Fruit fly (Drosophila melanogaster) whole organism, embryonic: Measurements from ENCODE around the gene alphaTub84B.

Source experiments
- Bgb ChIP-seq: fragments of 200-800 bp; sonication (Bioruptor generic); IDR thresholded peaks from 2 replicates; pipeline ENCODE4 v1.3.6; 2022; ENCODE audit warnings: missing biosample characterization, missing genetic modification characterization; ENCODE audit not compliant: partially characterized antibody
- CG10209 ChIP-seq: fragments of 200-800 bp; sonication (Bioruptor generic); optimal IDR thresholded peaks from 3 replicates; lab custom pipeline; 2017; ENCODE audit warnings: missing biosample characterization, mild to moderate bottlenecking, missing genetic modification characterization, missing genetic modification reagents
- CG10565 ChIP-seq: fragments of 200-800 bp; sonication (Bioruptor generic); optimal IDR thresholded peaks from 3 replicates; lab custom pipeline; 2016; ENCODE audit warnings: missing biosample characterization, mild to moderate bottlenecking, missing genetic modification characterization
- CG1603 ChIP-seq: fragments of 200-800 bp; sonication (Bioruptor generic); optimal IDR thresholded peaks from 2 replicates; lab custom pipeline; 2019; ENCODE audit warnings: missing biosample characterization, mild to moderate bottlenecking, missing genetic modification characterization, moderate library complexity
- CG16779 ChIP-seq: fragments of 200-800 bp; sonication (Bioruptor generic); IDR thresholded peaks from 2 replicates; pipeline ENCODE4 v1.3.6; 2022; ENCODE audit warnings: missing biosample characterization, missing genetic modification characterization
- CG16813 ChIP-seq: fragments of 200-800 bp; sonication (Bioruptor generic); IDR thresholded peaks from 3 replicates; pipeline ENCODE4 v1.3.6; 2022; ENCODE audit warnings: missing biosample characterization, missing genetic modification characterization; ENCODE audit not compliant: partially characterized antibody
- CG17361 ChIP-seq: fragments of 200-800 bp; sonication (Bioruptor generic); IDR thresholded peaks from 3 replicates; pipeline ENCODE4 v1.3.6; 2022; ENCODE audit warnings: missing biosample characterization, missing genetic modification characterization
- CG18262 ChIP-seq: fragments of 200-800 bp; optimal IDR thresholded peaks from 3 replicates; lab custom pipeline; 2019; ENCODE audit warnings: missing biosample characterization, mild to moderate bottlenecking, missing genetic modification characterization, moderate library complexity
- CG2199 ChIP-seq: fragments of 200-800 bp; sonication (Bioruptor generic); IDR thresholded peaks from 3 replicates; pipeline ENCODE4 v1.3.6; 2022; ENCODE audit warnings: missing biosample characterization, missing genetic modification characterization
- CG31224 ChIP-seq: fragments of 200-800 bp; sonication (Bioruptor generic); IDR thresholded peaks from 2 replicates; pipeline ENCODE4 v1.3.6; 2022; ENCODE audit warnings: missing biosample characterization, missing genetic modification characterization
- CG42726 ChIP-seq: fragments of 200-800 bp; sonication (Bioruptor generic); IDR thresholded peaks from 2 replicates; pipeline ENCODE4 v1.3.6; 2022; ENCODE audit warnings: missing biosample characterization, missing genetic modification characterization; ENCODE audit not compliant: partially characterized antibody
- CG4360 ChIP-seq: fragments of 200-800 bp; sonication (Bioruptor generic); IDR thresholded peaks from 2 replicates; pipeline ENCODE4 v1.3.6; 2022; ENCODE audit warnings: missing biosample characterization, missing genetic modification characterization
- CG4424 ChIP-seq: fragments of 200-800 bp; sonication (Bioruptor generic); optimal IDR thresholded peaks from 3 replicates; lab custom pipeline; 2016; ENCODE audit warnings: missing biosample characterization, missing genetic modification characterization
- CG7357 ChIP-seq: fragments of 200-800 bp; sonication (Bioruptor generic); IDR thresholded peaks from 3 replicates; pipeline ENCODE4 v1.3.6; 2022; ENCODE audit warnings: missing biosample characterization, missing genetic modification characterization
- CG7963 ChIP-seq: fragments of 200-800 bp; sonication (Bioruptor generic); IDR thresholded peaks from 3 replicates; pipeline ENCODE4 v1.3.6; 2022; ENCODE audit warnings: missing biosample characterization, missing genetic modification characterization; ENCODE audit not compliant: partially characterized antibody
- CG8281 ChIP-seq: fragments of 200-800 bp; sonication (Bioruptor generic); optimal IDR thresholded peaks from 2 replicates; lab custom pipeline; 2018; ENCODE audit warnings: missing biosample characterization, mild to moderate bottlenecking, missing genetic modification characterization, moderate library complexity
- CkIIα-i1 ChIP-seq: fragments of 200-800 bp; sonication (Bioruptor generic); IDR thresholded peaks from 2 replicates; pipeline ENCODE4 v1.3.6; 2022; ENCODE audit warnings: missing biosample characterization, missing genetic modification characterization
- Deaf1 ChIP-seq: fragments of 200-800 bp; optimal IDR thresholded peaks from 3 replicates; lab custom pipeline; 2019; ENCODE audit warnings: missing biosample characterization, mild to moderate bottlenecking, missing genetic modification characterization, moderate library complexity
- Doc3 ChIP-seq: fragments of 200-800 bp; sonication (Bioruptor generic); IDR thresholded peaks from 3 replicates; pipeline ENCODE4 v1.3.6; 2022; ENCODE audit warnings: missing biosample characterization, missing genetic modification characterization; ENCODE audit not compliant: partially characterized antibody
- E2f1 ChIP-seq: fragments of 200-800 bp; sonication (Bioruptor generic); IDR thresholded peaks from 2 replicates; pipeline ENCODE4 v1.3.6; 2022; ENCODE audit warnings: missing biosample characterization, missing genetic modification characterization
- GATAe ChIP-seq: fragments of 200-800 bp; sonication (Bioruptor generic); conservative IDR thresholded peaks from 2 replicates; pipeline ENCODE4 v1.3.6; 2022; ENCODE audit warnings: missing biosample characterization, missing genetic modification characterization
- HHEX ChIP-seq: fragments of 200-800 bp; sonication (Bioruptor generic); optimal IDR thresholded peaks from 3 replicates; lab custom pipeline; 2017; ENCODE audit warnings: missing biosample characterization, mild to moderate bottlenecking, missing genetic modification characterization, missing genetic modification reagents
- HLHmδ ChIP-seq: fragments of 200-800 bp; sonication (Bioruptor generic); optimal IDR thresholded peaks from 2 replicates; lab custom pipeline; 2018; ENCODE audit warnings: missing biosample characterization, mild to moderate bottlenecking, missing genetic modification characterization, moderate library complexity
- Hmr ChIP-seq: fragments of 200-800 bp; sonication (Bioruptor generic); optimal IDR thresholded peaks from 3 replicates; lab custom pipeline; 2017; ENCODE audit warnings: mild to moderate bottlenecking, missing biosample characterization, missing genetic modification reagents, missing genetic modification characterization
- Hr39 ChIP-seq: fragments of >200 bp; optimal IDR thresholded peaks from 2 replicates; lab custom pipeline; 2017
- Hr78 ChIP-seq, 2 experiments: fragments of 200-800 bp in 1 of 2; fragments of >200 bp in 1 of 2; sonication (Bioruptor generic) in 1 of 2; optimal IDR thresholded peaks; 2 replicates each; lab custom pipeline; 2017 to 2019; ENCODE audit warnings: missing biosample characterization in 2 of 2, missing genetic modification characterization in 2 of 2, mild to moderate bottlenecking in 1 of 2, moderate library complexity in 1 of 2
- NFAT ChIP-seq: fragments of 200-800 bp; sonication (Bioruptor generic); IDR thresholded peaks from 2 replicates; pipeline ENCODE4 v1.3.6; 2022; ENCODE audit warnings: missing biosample characterization, missing genetic modification characterization
- NK7.1 ChIP-seq: fragments of 200-800 bp; sonication (Bioruptor generic); optimal IDR thresholded peaks from 3 replicates; lab custom pipeline; 2016; ENCODE audit warnings: missing biosample characterization, missing genetic modification characterization
- Six4 ChIP-seq: fragments of 200-800 bp; sonication (Bioruptor generic); optimal IDR thresholded peaks from 2 replicates; lab custom pipeline; 2016; ENCODE audit warnings: missing biosample characterization, missing genetic modification characterization
- Xrp1 ChIP-seq: fragments of 200-800 bp; sonication (Bioruptor generic); IDR thresholded peaks from 2 replicates; pipeline ENCODE4 v1.3.6; 2022; ENCODE audit warnings: missing biosample characterization, missing genetic modification characterization
- ac ChIP-seq: fragments of 200-800 bp; sonication (Bioruptor generic); optimal IDR thresholded peaks from 3 replicates; lab custom pipeline; 2017; ENCODE audit warnings: missing biosample characterization, mild to moderate bottlenecking, missing genetic modification characterization
- ara ChIP-seq: fragments of 200-800 bp; sonication (Bioruptor generic); IDR thresholded peaks from 2 replicates; pipeline ENCODE4 v1.3.6; 2022; ENCODE audit warnings: missing biosample characterization, missing genetic modification characterization
- ato ChIP-seq: fragments of 200-800 bp; sonication (Bioruptor generic); IDR thresholded peaks from 2 replicates; pipeline ENCODE4 v1.3.6; 2022; ENCODE audit warnings: missing biosample characterization, missing genetic modification characterization; ENCODE audit not compliant: partially characterized antibody
- chif ChIP-seq, 2 experiments: fragments of 200-800 bp; sonication (Bioruptor generic); optimal IDR thresholded peaks; 3 replicates each; lab custom pipeline; 2016; ENCODE audit warnings: missing biosample characterization in 2 of 2, missing genetic modification characterization in 2 of 2
- dysf ChIP-seq: fragments of 200-800 bp; sonication (Bioruptor generic); IDR thresholded peaks from 3 replicates; pipeline ENCODE4 v1.3.6; 2022; ENCODE audit warnings: missing biosample characterization, missing genetic modification characterization
- gsb-n ChIP-seq: fragments of 200-800 bp; sonication (Bioruptor generic); optimal IDR thresholded peaks from 3 replicates; lab custom pipeline; 2018; ENCODE audit warnings: missing biosample characterization, mild to moderate bottlenecking, missing genetic modification characterization
- gt ChIP-seq: fragments of 200-800 bp; sonication (Bioruptor generic); IDR thresholded peaks from 2 replicates; pipeline ENCODE4 v1.3.6; 2022; ENCODE audit warnings: missing biosample characterization, missing genetic modification characterization
- hth ChIP-seq: fragments of >200 bp; optimal IDR thresholded peaks from 2 replicates; lab custom pipeline; 2017; ENCODE audit warnings: inconsistent platforms
- insv ChIP-seq, 2 experiments: fragments of 200-800 bp; sonication (Bioruptor generic); optimal IDR thresholded peaks; 3 replicates each; lab custom pipeline; 2016 to 2018; ENCODE audit warnings: missing biosample characterization in 2 of 2, missing genetic modification characterization in 2 of 2
- nerfin-1 ChIP-seq: fragments of 200-800 bp; sonication (Bioruptor generic); optimal IDR thresholded peaks from 3 replicates; lab custom pipeline; 2019; ENCODE audit warnings: missing biosample characterization, mild to moderate bottlenecking, missing genetic modification characterization, moderate library complexity
- onecut ChIP-seq: fragments of 200-800 bp; sonication (Bioruptor generic); IDR thresholded peaks from 2 replicates; pipeline ENCODE4 v1.3.6; 2022; ENCODE audit warnings: missing biosample characterization, missing genetic modification characterization
- pb ChIP-seq: fragments of 200-800 bp; sonication (Bioruptor generic); optimal IDR thresholded peaks from 3 replicates; lab custom pipeline; 2016; ENCODE audit warnings: missing biosample characterization, missing genetic modification characterization
- pzg ChIP-seq: fragments of 200-800 bp; sonication (Bioruptor generic); optimal IDR thresholded peaks from 3 replicates; lab custom pipeline; 2018; ENCODE audit warnings: missing biosample characterization, mild to moderate bottlenecking, missing genetic modification characterization, moderate library complexity
- salm ChIP-seq: fragments of 200-800 bp; sonication (Bioruptor generic); optimal IDR thresholded peaks from 2 replicates; lab custom pipeline; 2018; ENCODE audit warnings: missing biosample characterization, mild to moderate bottlenecking, missing genetic modification characterization
- seq ChIP-seq: fragments of 200-800 bp; sonication (Bioruptor generic); IDR thresholded peaks from 2 replicates; pipeline ENCODE4 v1.3.6; 2022; ENCODE audit warnings: missing biosample characterization, missing genetic modification characterization
- sisA ChIP-seq: fragments of 200-800 bp; sonication (Bioruptor generic); IDR thresholded peaks from 2 replicates; pipeline ENCODE4 v1.3.6; 2022; ENCODE audit warnings: missing biosample characterization, missing genetic modification characterization
- sr ChIP-seq: fragments of 200-800 bp; sonication (Bioruptor generic); IDR thresholded peaks from 3 replicates; pipeline ENCODE4 v1.3.6; 2022; ENCODE audit warnings: missing biosample characterization, missing genetic modification characterization
- trh ChIP-seq: fragments of 200-800 bp; sonication (Bioruptor generic); optimal IDR thresholded peaks from 2 replicates; lab custom pipeline; 2016; ENCODE audit warnings: missing biosample characterization, missing genetic modification characterization
- tup ChIP-seq: fragments of 200-800 bp; sonication (Bioruptor generic); optimal IDR thresholded peaks from 2 replicates; lab custom pipeline; 2016; ENCODE audit warnings: missing biosample characterization, mild to moderate bottlenecking, missing genetic modification characterization, moderate library complexity
- twi ChIP-seq: fragments of 200-800 bp; optimal IDR thresholded peaks from 2 replicates; lab custom pipeline; 2019; ENCODE audit warnings: missing biosample characterization, mild to moderate bottlenecking, missing genetic modification characterization, moderate library complexity
- yki ChIP-seq: fragments of >200 bp; optimal IDR thresholded peaks from 3 replicates; lab custom pipeline; 2018
- zfh2 ChIP-seq: fragments of 200-800 bp; sonication (Bioruptor generic); optimal IDR thresholded peaks from 2 replicates; lab custom pipeline; 2016; ENCODE audit warnings: missing biosample characterization, missing genetic modification characterization

The alphaTub84B gene

DNA sequence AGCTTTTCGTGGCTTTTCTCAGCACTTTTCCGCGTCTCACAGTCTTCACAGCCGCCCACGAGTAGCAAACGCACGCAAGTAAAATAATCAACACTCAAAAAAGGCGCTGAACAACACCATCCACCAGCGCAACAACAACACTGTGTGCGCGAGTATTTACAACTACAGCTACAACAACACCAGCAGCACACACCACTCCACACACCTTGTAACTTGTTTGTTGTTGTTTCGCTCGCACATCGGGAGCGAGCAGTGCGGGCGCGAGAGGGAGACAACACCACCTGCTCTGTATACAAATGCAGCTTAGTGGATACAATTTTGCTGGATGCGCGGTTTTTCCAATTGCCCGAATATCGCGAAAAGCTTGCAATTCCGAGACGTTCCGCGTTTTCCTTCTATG lies 37.3 kb downstream of the alphaTub84B start (continued):
- TF ChIP-seq CG7963 = no peak
- TF ChIP-seq tup (GFP tag; lab: Kevin White, UChicago) = no peak
- no peak for TF ChIP-seq CG42726 (GFP tag; lab: Robert Waterston, UW)
- no peak for TF ChIP-seq CG16813 (GFP tag; lab: Robert Waterston, UW)
- no peak for TF ChIP-seq CG10209 (GFP tag; lab: Kevin White, UChicago)
- TF ChIP-seq CG2199 (GFP tag; lab: Robert Waterston, UW) = peak; percentile 66; the same call in 1 of the 3 replicates
- no peak for TF ChIP-seq gt (GFP tag; lab: Robert Waterston, UW)
- TF ChIP-seq CG31224 = no peak
- no peak for TF ChIP-seq E2f1 (GFP tag; lab: Robert Waterston, UW)
- TF ChIP-seq CG10565 (GFP tag; lab: Kevin White, UChicago) = no peak
- TF ChIP-seq CG4424 (GFP tag; lab: Kevin White, UChicago) = no peak
- no peak for TF ChIP-seq ato (GFP tag; lab: Robert Waterston, UW)
- TF ChIP-seq zfh2 (GFP tag; lab: Kevin White, UChicago) = no peak
- no peak for TF ChIP-seq NK7.1 (GFP tag; lab: Kevin White, UChicago)
- no peak for TF ChIP-seq ara (GFP tag; lab: Robert Waterston, UW)
- TF ChIP-seq CG4360 (GFP tag; lab: Robert Waterston, UW) = peak; percentile 100
- no peak for TF ChIP-seq CG8281 (tag; lab: Kevin White, UChicago)
- TF ChIP-seq CG17361 (GFP tag; lab: Robert Waterston, UW) = no peak
- TF ChIP-seq CkIIα-i1 (GFP tag; lab: Robert Waterston, UW) = no peak
- TF ChIP-seq ac = no peak
- TF ChIP-seq CG16779 = no peak
- TF ChIP-seq NFAT (GFP tag; lab: Robert Waterston, UW) = no peak
- TF ChIP-seq dysf (GFP tag; lab: Robert Waterston, UW) = no peak
- TF ChIP-seq CG7357 (GFP tag; lab: Robert Waterston, UW) = no peak
- TF ChIP-seq chif (GFP tag; optimal IDR thresholded peaks at IDR 0.05; lab: Kevin White, UChicago) = no peak
- no peak for TF ChIP-seq CG1603 (tag; lab: Kevin White, UChicago)
- TF ChIP-seq pzg = peak; percentile 27
- TF ChIP-seq Deaf1 (tag; lab: Kevin White, UChicago) = no peak
- TF ChIP-seq gsb-n = no peak
- TF ChIP-seq Hr39 = no peak
- no peak for TF ChIP-seq Xrp1 (GFP tag; lab: Robert Waterston, UW)
- TF ChIP-seq pb = no peak
- no peak for TF ChIP-seq onecut (GFP tag; lab: Robert Waterston, UW)
- TF ChIP-seq Doc3 (GFP tag; lab: Robert Waterston, UW) = no peak
- no peak for TF ChIP-seq Hr78 (GFP tag; optimal IDR thresholded peaks at IDR 0.05; lab: Kevin White, UChicago)
- TF ChIP-seq sr (GFP tag; lab: Robert Waterston, UW) = peak; percentile 84
- TF ChIP-seq sisA = no peak
- TF ChIP-seq twi (tag; lab: Kevin White, UChicago) = no peak
- no peak for TF ChIP-seq CG18262 (tag; lab: Kevin White, UChicago)
- TF ChIP-seq seq = peak; percentile 23; the same call in 1 of the 2 replicates
- peak; percentile 83 for TF ChIP-seq nerfin-1 (tag; lab: Kevin White, UChicago)
- no peak for TF ChIP-seq Six4 (GFP tag; lab: Kevin White, UChicago)
- no peak for TF ChIP-seq GATAe (GFP tag; lab: Robert Waterston, UW)
- no peak for TF ChIP-seq trh
- TF ChIP-seq Hmr (GFP tag; lab: Kevin White, UChicago) = no peak
- TF ChIP-seq HLHmδ (GFP tag; lab: Kevin White, UChicago) = peak; percentile 77
- TF ChIP-seq hth (lab: Kevin White, UChicago) = no peak
- no peak for TF ChIP-seq yki (lab: Kevin White, UChicago)
- TF ChIP-seq insv (GFP tag; optimal IDR thresholded peaks at IDR 0.05; lab: Kevin White, UChicago) = peak in 1 of 2 experiments; percentile 17
- TF ChIP-seq HHEX (GFP tag; lab: Kevin White, UChicago) = no peak
- TF ChIP-seq Bgb (GFP tag; lab: Robert Waterston, UW) = peak; percentile 8; the same call in 1 of the 2 replicates
- no peak for TF ChIP-seq salm (tag; lab: Kevin White, UChicago)
